Worm (Caenorhabditis elegans) whole organism, late embryonic: ENCODE results near the gene Y47D7A.3.

Source experiments
- K02D7.2 ChIP-seq: sonication (generic microtip); optimal IDR thresholded peaks from 2 replicates; lab custom pipeline; 2017; ENCODE audit warnings: mild to moderate bottlenecking, missing genetic modification characterization, missing compliant biosample characterization
- T23F11.4 ChIP-seq: fragments of 200-800 bp; sonication (Bioruptor generic); optimal IDR thresholded peaks from 2 replicates; lab custom pipeline; 2018; ENCODE audit warnings: mild to moderate bottlenecking, missing genetic modification characterization, missing compliant biosample characterization
- Y22D7AL.16 ChIP-seq: sonication (generic microtip); optimal IDR thresholded peaks from 2 replicates; lab custom pipeline; 2016; ENCODE audit warnings: missing genetic modification characterization, missing compliant biosample characterization
- ahr-1 ChIP-seq: sonication (generic microtip); optimal IDR thresholded peaks from 2 replicates; lab custom pipeline; 2016; ENCODE audit warnings: missing genetic modification characterization, missing compliant biosample characterization
- ceh-14 ChIP-seq: sonication (generic microtip); optimal IDR thresholded peaks from 2 replicates; lab custom pipeline; 2016; ENCODE audit warnings: missing genotype, missing genetic modification characterization, missing compliant biosample characterization
- ceh-22 ChIP-seq: sonication (generic microtip); optimal IDR thresholded peaks from 2 replicates; lab custom pipeline; 2017; ENCODE audit warnings: missing biosample characterization, missing genetic modification characterization
- ceh-31 ChIP-seq: sonication (generic microtip); optimal IDR thresholded peaks from 2 replicates; lab custom pipeline; 2016; ENCODE audit warnings: missing genetic modification characterization, missing compliant biosample characterization
- ceh-45 ChIP-seq: fragments of 200-800 bp; sonication (Bioruptor generic); IDR thresholded peaks from 2 replicates; pipeline ENCODE4 v1.3.6; 2022; ENCODE audit warnings: missing genetic modification reagents, missing genetic modification characterization, missing compliant biosample characterization
- ceh-48 ChIP-seq: sonication (generic microtip); optimal IDR thresholded peaks from 2 replicates; lab custom pipeline; 2016; ENCODE audit warnings: missing genetic modification characterization, inconsistent platforms, missing compliant biosample characterization
- ceh-6 ChIP-seq: fragments of 200-800 bp; sonication (Bioruptor generic); optimal IDR thresholded peaks from 2 replicates; lab custom pipeline; 2018; ENCODE audit warnings: mild to moderate bottlenecking, missing genetic modification characterization, missing compliant biosample characterization
- ceh-9 ChIP-seq: sonication (generic microtip); optimal IDR thresholded peaks from 2 replicates; lab custom pipeline; 2016; ENCODE audit warnings: mild to moderate bottlenecking, missing genetic modification characterization, inconsistent platforms, missing compliant biosample characterization
- che-1 ChIP-seq: sonication (generic microtip); optimal IDR thresholded peaks from 2 replicates; lab custom pipeline; 2016; ENCODE audit warnings: mild to moderate bottlenecking, missing genetic modification characterization, missing compliant biosample characterization
- elt-2 ChIP-seq: sonication (generic microtip); optimal IDR thresholded peaks from 2 replicates; lab custom pipeline; 2016; ENCODE audit warnings: missing genetic modification reagents, missing genetic modification characterization, missing compliant biosample characterization
- elt-4 ChIP-seq: sonication (generic microtip); optimal IDR thresholded peaks from 2 replicates; lab custom pipeline; 2016; ENCODE audit warnings: missing genetic modification characterization, missing compliant biosample characterization
- ets-4 ChIP-seq: sonication (generic microtip); optimal IDR thresholded peaks from 2 replicates; lab custom pipeline; 2016; ENCODE audit warnings: missing genetic modification characterization, missing compliant biosample characterization
- fax-1 ChIP-seq: sonication (generic microtip); optimal IDR thresholded peaks from 2 replicates; lab custom pipeline; 2016; ENCODE audit warnings: missing genotype, missing genetic modification characterization, missing compliant biosample characterization
- fkh-6 ChIP-seq: sonication (generic microtip); optimal IDR thresholded peaks from 2 replicates; lab custom pipeline; 2016; ENCODE audit warnings: missing genetic modification characterization, missing compliant biosample characterization
- hlh-13 ChIP-seq: fragments of 200-800 bp; sonication (Bioruptor generic); optimal IDR thresholded peaks from 2 replicates; lab custom pipeline; 2018; ENCODE audit warnings: mild to moderate bottlenecking, missing genetic modification characterization, missing compliant biosample characterization
- hlh-30 ChIP-seq: sonication (generic microtip); optimal IDR thresholded peaks from 2 replicates; lab custom pipeline; 2017; ENCODE audit warnings: antibody characterized with exemption, missing genetic modification characterization, missing compliant biosample characterization; ENCODE audit not compliant: insufficient read depth
- hlh-6 ChIP-seq: sonication (generic microtip); optimal IDR thresholded peaks from 2 replicates; lab custom pipeline; 2016; ENCODE audit warnings: missing genotype, missing genetic modification characterization, missing compliant biosample characterization
- mec-3 ChIP-seq: sonication (generic microtip); optimal IDR thresholded peaks from 2 replicates; lab custom pipeline; 2016; ENCODE audit warnings: borderline replicate concordance, missing genetic modification characterization, missing compliant biosample characterization
- nhr-11 ChIP-seq: fragments of 150-350 bp; optimal IDR thresholded peaks from 2 replicates; lab custom pipeline; 2014; ENCODE audit warnings: missing biosample characterization, missing genetic modification characterization
- nhr-232 ChIP-seq: sonication (generic microtip); optimal IDR thresholded peaks from 2 replicates; lab custom pipeline; 2016; ENCODE audit warnings: missing genetic modification characterization, missing compliant biosample characterization
- odd-2 ChIP-seq: sonication (generic microtip); optimal IDR thresholded peaks from 2 replicates; lab custom pipeline; 2017; ENCODE audit warnings: antibody characterized with exemption, mild to moderate bottlenecking, missing genetic modification characterization, missing compliant biosample characterization
- pax-1 ChIP-seq: fragments of 150-350 bp; optimal IDR thresholded peaks from 2 replicates; lab custom pipeline; 2014; ENCODE audit warnings: missing biosample characterization, missing genetic modification characterization
- pha-2 ChIP-seq: sonication (generic microtip); optimal IDR thresholded peaks from 2 replicates; lab custom pipeline; 2017; ENCODE audit warnings: mild to moderate bottlenecking, missing genetic modification characterization, missing compliant biosample characterization
- pha-4 ChIP-seq: fragments of 150-350 bp; optimal IDR thresholded peaks from 2 replicates; lab custom pipeline; 2018; ENCODE audit warnings: missing biosample characterization, missing genetic modification reagents, missing genetic modification characterization
- pros-1 ChIP-seq: fragments of 150-350 bp; optimal IDR thresholded peaks from 2 replicates; lab custom pipeline; 2014; ENCODE audit warnings: missing biosample characterization, missing genetic modification reagents, missing genetic modification characterization
- rnt-1 ChIP-seq: sonication (generic microtip); optimal IDR thresholded peaks from 2 replicates; lab custom pipeline; 2016; ENCODE audit warnings: missing genetic modification characterization, missing compliant biosample characterization
- sox-2 ChIP-seq: fragments of 200-800 bp; sonication (Bioruptor generic); IDR thresholded peaks from 2 replicates; pipeline ENCODE4 v1.3.6; 2022; ENCODE audit warnings: missing genetic modification reagents, missing genetic modification characterization, missing compliant biosample characterization
- sox-4 ChIP-seq: sonication (generic microtip); optimal IDR thresholded peaks from 2 replicates; lab custom pipeline; 2017; ENCODE audit warnings: mild to moderate bottlenecking, missing genetic modification characterization, inconsistent platforms, missing compliant biosample characterization
- syd-9 ChIP-seq: sonication (generic microtip); optimal IDR thresholded peaks from 2 replicates; lab custom pipeline; 2016; ENCODE audit warnings: mild to moderate bottlenecking, missing genetic modification characterization, moderate library complexity, missing compliant biosample characterization
- tbx-2 ChIP-seq: sonication (generic microtip); optimal IDR thresholded peaks from 2 replicates; lab custom pipeline; 2016; ENCODE audit warnings: missing genetic modification characterization, missing compliant biosample characterization
- tbx-7 ChIP-seq: sonication (generic microtip); optimal IDR thresholded peaks from 2 replicates; lab custom pipeline; 2016; ENCODE audit warnings: missing genotype, missing genetic modification characterization, missing compliant biosample characterization
- ttx-3 ChIP-seq: sonication (generic microtip); optimal IDR thresholded peaks from 2 replicates; lab custom pipeline; 2016; ENCODE audit warnings: missing genetic modification reagents, missing genetic modification characterization, missing compliant biosample characterization
- unc-3 ChIP-seq, 2 experiments: fragments of 200-800 bp in 1 of 2; sonication (Bioruptor generic) in 1 of 2; sonication (generic microtip) in 1 of 2; conservative IDR thresholded peaks in 1 of 2; optimal IDR thresholded peaks in 1 of 2; 2 replicates each; pipeline versions ENCODE4 v1.3.6 to Lab custom; 2016 to 2022; ENCODE audit warnings: missing compliant biosample characterization in 2 of 2, missing genetic modification characterization in 2 of 2, missing genetic modification reagents in 1 of 2
- zip-5 ChIP-seq: sonication (generic microtip); optimal IDR thresholded peaks from 2 replicates; lab custom pipeline; 2016; ENCODE audit warnings: missing genetic modification characterization, missing compliant biosample characterization
- ztf-16 ChIP-seq: sonication (generic microtip); optimal IDR thresholded peaks from 2 replicates; lab custom pipeline; 2017; ENCODE audit warnings: missing genetic modification characterization, missing compliant biosample characterization

Y47D7A.3 gene

DNA sequence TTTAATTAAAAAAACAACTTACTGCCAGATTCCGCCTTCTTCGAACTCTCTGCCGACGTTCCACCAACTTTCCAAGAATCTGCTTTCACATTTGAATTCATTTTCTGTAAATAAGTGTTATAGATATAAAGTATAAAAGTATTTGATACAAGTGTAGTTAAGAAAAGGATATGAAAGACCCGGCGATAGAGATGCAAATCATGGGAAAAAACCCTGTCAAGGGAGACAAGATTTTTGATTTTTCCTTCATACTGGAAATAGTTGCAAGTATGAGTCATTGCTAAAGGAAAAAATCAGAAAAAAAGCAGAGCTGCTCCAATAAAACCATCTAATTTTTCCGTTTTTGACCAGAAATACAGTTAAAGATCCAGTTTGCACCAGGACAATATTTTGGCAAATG, 14.5 kb upstream of the Y47D7A.3 start, which contains the start of gene F13A2.3:
Gene F13A2.3 (minus strand): TSS at position 101 of the 400 bp plus-strand sequence.
- TF ChIP-seq sox-2 (no peak), ets-4 (tag; lab: Kevin White, UChicago) (no peak), ceh-48 (tag; lab: Kevin White, UChicago) (no peak), nhr-232 (tag; lab: Kevin White, UChicago) (no peak), ztf-16 (tag; lab: Kevin White, UChicago) (no peak), Y22D7AL.16 (tag; lab: Kevin White, UChicago) (no peak), tbx-2 (tag; lab: Kevin White, UChicago) (no peak), pha-4 (no peak), ceh-45 (GFP tag; lab: Robert Waterston, UW) (no peak), che-1 (tag; lab: Kevin White, UChicago) (no peak), odd-2 (tag; lab: Kevin White, UChicago) (no peak), zip-5 (tag; lab: Kevin White, UChicago) (no peak), ceh-6 (GFP tag; lab: Kevin White, UChicago) (no peak), tbx-7 (tag; lab: Kevin White, UChicago) (no peak), ttx-3 (tag; lab: Kevin White, UChicago) (no peak), ahr-1 (tag; lab: Kevin White, UChicago) (no peak), syd-9 (tag; lab: Kevin White, UChicago) (no peak), K02D7.2 (tag; lab: Kevin White, UChicago) (no peak)

DNA sequence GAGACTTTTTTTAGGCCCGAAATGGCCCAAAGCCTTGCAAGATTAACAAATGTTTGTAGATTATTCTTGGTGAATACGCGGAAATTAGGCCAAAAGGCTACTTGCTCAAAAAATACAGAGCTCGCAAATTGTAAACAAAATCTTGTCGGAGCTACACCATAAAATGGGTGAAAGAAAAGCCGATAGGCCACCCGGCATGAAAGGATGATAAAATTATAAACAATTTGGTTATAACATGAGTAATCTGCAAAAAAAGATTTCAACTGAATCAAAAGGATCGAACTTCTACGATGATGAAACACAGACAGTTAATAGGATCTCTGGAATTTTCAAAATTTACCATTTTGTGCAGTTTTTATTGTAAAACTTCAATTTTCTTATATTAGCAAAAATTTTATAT, 12.6 kb upstream of the Y47D7A.3 start:
- TF ChIP-seq tbx-7 (tag; lab: Kevin White, UChicago) = no peak
- TF ChIP-seq ceh-14 (tag; lab: Kevin White, UChicago) = no peak
- TF ChIP-seq pros-1 (tag; lab: Kevin White, UChicago) = no peak
- TF ChIP-seq elt-2 = no peak
- no peak for TF ChIP-seq ztf-16 (tag; lab: Kevin White, UChicago)
- TF ChIP-seq fax-1 = no peak
- TF ChIP-seq rnt-1 = no peak
- no peak for TF ChIP-seq sox-2

DNA sequence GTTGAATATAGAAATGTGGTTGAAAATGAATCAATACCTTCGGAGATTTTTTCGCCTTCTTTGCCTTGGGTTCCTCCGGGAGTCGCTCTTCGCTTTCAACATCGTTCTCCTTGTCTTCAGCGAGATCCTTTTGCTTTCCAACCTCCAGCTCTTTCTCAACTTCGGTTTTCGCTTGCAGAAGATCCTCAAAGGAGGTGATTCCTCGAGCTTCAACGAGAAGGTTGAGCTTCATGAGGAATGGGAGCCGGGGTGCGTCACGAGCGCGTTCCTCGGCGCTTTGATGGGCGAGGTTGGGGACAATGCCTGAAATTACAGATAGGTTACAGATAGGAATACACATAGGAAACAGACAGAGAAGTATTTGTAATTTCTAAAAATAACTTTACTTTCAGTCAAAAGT, 11.9 kb upstream of the Y47D7A.3 start:
- TF ChIP-seq ceh-45 (GFP tag; lab: Robert Waterston, UW) = no peak
- TF ChIP-seq fkh-6 (tag; lab: Kevin White, UChicago) = no peak
- TF ChIP-seq unc-3 (GFP tag; conservative IDR thresholded peaks at IDR 0.05; lab: Robert Waterston, UW) = no peak
- no peak for TF ChIP-seq unc-3 (tag; optimal IDR thresholded peaks at IDR 0.05; lab: Kevin White, UChicago)
- no peak for TF ChIP-seq pax-1
- TF ChIP-seq ceh-22 (tag; lab: Kevin White, UChicago) = no peak
- no peak for TF ChIP-seq ceh-9 (tag; lab: Kevin White, UChicago)
- no peak for TF ChIP-seq zip-5 (tag; lab: Kevin White, UChicago)
- TF ChIP-seq syd-9 (tag; lab: Kevin White, UChicago) = no peak
- no peak for TF ChIP-seq ahr-1 (tag; lab: Kevin White, UChicago)
- TF ChIP-seq ceh-14 (tag; lab: Kevin White, UChicago) = no peak
- TF ChIP-seq ceh-31 = no peak
- no peak for TF ChIP-seq hlh-13 (GFP tag; lab: Kevin White, UChicago)
- TF ChIP-seq sox-4 (tag; lab: Kevin White, UChicago) = no peak
- no peak for TF ChIP-seq mec-3
- no peak for TF ChIP-seq ets-4 (tag; lab: Kevin White, UChicago)
- no peak for TF ChIP-seq hlh-6 (tag; lab: Kevin White, UChicago)

DNA sequence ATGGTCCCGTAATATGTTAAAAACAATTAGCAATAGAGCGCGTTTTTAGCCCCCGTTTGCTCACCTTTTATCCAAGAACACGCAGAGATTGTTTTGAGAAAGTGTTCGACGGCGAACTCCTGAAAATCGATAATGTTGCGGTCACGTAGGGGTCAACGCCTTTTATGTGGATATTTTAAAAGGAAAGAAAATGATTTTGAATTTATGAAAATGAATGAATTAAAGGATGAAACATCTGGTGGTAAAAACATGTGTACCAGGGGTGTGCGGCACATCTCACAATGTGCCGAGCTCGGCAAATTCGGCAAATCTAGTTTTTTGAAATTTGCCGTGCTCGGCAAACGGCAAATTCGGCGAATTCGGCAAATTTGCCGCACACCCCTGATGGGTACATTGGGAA, 10.6 kb upstream of the Y47D7A.3 start, which contains the start of gene F13A2.4:
Gene F13A2.4 (minus strand): TSS at position 101 of the 400 bp plus-strand sequence.
- TF ChIP-seq ttx-3 (tag; lab: Kevin White, UChicago) (no peak), syd-9 (tag; lab: Kevin White, UChicago) (no peak), T23F11.4 (no peak), K02D7.2 (tag; lab: Kevin White, UChicago) (no peak), Y22D7AL.16 (tag; lab: Kevin White, UChicago) (no peak), mec-3 (no peak), che-1 (tag; lab: Kevin White, UChicago) (no peak), hlh-30 (tag; lab: Kevin White, UChicago) (no peak), ets-4 (tag; lab: Kevin White, UChicago) (no peak), pros-1 (tag; lab: Kevin White, UChicago) (no peak), unc-3 (GFP tag; conservative IDR thresholded peaks at IDR 0.05; lab: Robert Waterston, UW) (no peak), unc-3 (tag; optimal IDR thresholded peaks at IDR 0.05; lab: Kevin White, UChicago) (no peak), ceh-48 (tag; lab: Kevin White, UChicago) (no peak), ceh-45 (GFP tag; lab: Robert Waterston, UW) (no peak), elt-2 (no peak), nhr-11 (tag; lab: Kevin White, UChicago) (no peak), fkh-6 (tag; lab: Kevin White, UChicago) (no peak), pha-2 (tag; lab: Kevin White, UChicago) (no peak), sox-2 (no peak), elt-4 (tag; lab: Kevin White, UChicago) (no peak), ceh-14 (tag; lab: Kevin White, UChicago) (no peak)
